Fruit fly (Drosophila melanogaster) whole organism, embryonic: ENCODE data around the gene her.

Source experiments
- Bgb ChIP-seq: fragments of 200-800 bp; sonication (Bioruptor generic); IDR thresholded peaks from 2 replicates; pipeline ENCODE4 v1.3.6; 2022; ENCODE audit warnings: missing biosample characterization, missing genetic modification characterization; ENCODE audit not compliant: partially characterized antibody
- CG10147 ChIP-seq: fragments of 200-800 bp; sonication (Bioruptor generic); optimal IDR thresholded peaks from 2 replicates; lab custom pipeline; 2019; ENCODE audit warnings: missing biosample characterization, mild to moderate bottlenecking, missing genetic modification characterization, moderate library complexity
- CG11456 ChIP-seq: fragments of 200-800 bp; sonication (Bioruptor generic); IDR thresholded peaks from 3 replicates; pipeline ENCODE4 v1.3.6; 2022; ENCODE audit warnings: missing biosample characterization, missing genetic modification characterization
- CG12391 ChIP-seq: fragments of 200-800 bp; sonication (Bioruptor generic); optimal IDR thresholded peaks from 3 replicates; lab custom pipeline; 2018; ENCODE audit warnings: missing biosample characterization, mild to moderate bottlenecking, missing genetic modification characterization, moderate library complexity
- CG14710 ChIP-seq: fragments of 200-800 bp; sonication (Bioruptor generic); optimal IDR thresholded peaks from 3 replicates; lab custom pipeline; 2019; ENCODE audit warnings: missing biosample characterization, mild to moderate bottlenecking, missing genetic modification characterization, moderate library complexity
- CG15011 ChIP-seq: fragments of 200-800 bp; sonication (Bioruptor generic); optimal IDR thresholded peaks from 3 replicates; lab custom pipeline; 2018; ENCODE audit warnings: missing biosample characterization, mild to moderate bottlenecking, missing genetic modification characterization
- CG17328 ChIP-seq: fragments of 200-800 bp; sonication (Bioruptor generic); IDR thresholded peaks from 2 replicates; pipeline ENCODE4 v1.3.6; 2022; ENCODE audit warnings: missing biosample characterization, missing genetic modification characterization
- CG2120 ChIP-seq: fragments of 200-800 bp; sonication (Bioruptor generic); optimal IDR thresholded peaks from 3 replicates; lab custom pipeline; 2016; ENCODE audit warnings: missing biosample characterization, missing genetic modification characterization
- CG2199 ChIP-seq: fragments of 200-800 bp; sonication (Bioruptor generic); IDR thresholded peaks from 3 replicates; pipeline ENCODE4 v1.3.6; 2022; ENCODE audit warnings: missing biosample characterization, missing genetic modification characterization
- CG2712 ChIP-seq: fragments of 200-800 bp; optimal IDR thresholded peaks from 3 replicates; lab custom pipeline; 2019; ENCODE audit warnings: missing biosample characterization, mild to moderate bottlenecking, missing genetic modification characterization, moderate library complexity
- CG3065 ChIP-seq: fragments of 200-800 bp; sonication (Bioruptor generic); optimal IDR thresholded peaks from 2 replicates; lab custom pipeline; 2016; ENCODE audit warnings: missing biosample characterization, missing genetic modification characterization
- CG32532 ChIP-seq: fragments of 200-800 bp; sonication (Bioruptor generic); IDR thresholded peaks from 2 replicates; pipeline ENCODE4 v1.3.6; 2022; ENCODE audit warnings: missing biosample characterization, missing genetic modification characterization
- CG34422 ChIP-seq: fragments of 200-800 bp; sonication (Bioruptor generic); IDR thresholded peaks from 3 replicates; pipeline ENCODE4 v1.3.6; 2022; ENCODE audit warnings: missing biosample characterization, missing genetic modification characterization
- CG6654 ChIP-seq: fragments of 200-800 bp; sonication (Bioruptor generic); optimal IDR thresholded peaks from 2 replicates; lab custom pipeline; 2017; ENCODE audit warnings: missing biosample characterization, mild to moderate bottlenecking, missing genetic modification characterization
- CG7963 ChIP-seq: fragments of 200-800 bp; sonication (Bioruptor generic); IDR thresholded peaks from 3 replicates; pipeline ENCODE4 v1.3.6; 2022; ENCODE audit warnings: missing biosample characterization, missing genetic modification characterization; ENCODE audit not compliant: partially characterized antibody
- CG9609 ChIP-seq: fragments of 200-800 bp; sonication (Bioruptor generic); optimal IDR thresholded peaks from 3 replicates; lab custom pipeline; 2016; ENCODE audit warnings: missing biosample characterization, missing genetic modification characterization
- CG9817 ChIP-seq: fragments of 200-800 bp; sonication (Bioruptor generic); optimal IDR thresholded peaks from 2 replicates; lab custom pipeline; 2018; ENCODE audit warnings: missing biosample characterization, mild to moderate bottlenecking, missing genetic modification characterization, moderate library complexity
- D ChIP-seq, 2 experiments: fragments of 200-800 bp in 1 of 2; fragments of >200 bp in 1 of 2; sonication (Bioruptor generic) in 1 of 2; optimal IDR thresholded peaks; 2 replicates in 1 of 2; 3 replicates in 1 of 2; lab custom pipeline; 2017; ENCODE audit warnings: mild to moderate bottlenecking in 1 of 2, missing biosample characterization in 1 of 2, missing genetic modification characterization in 1 of 2, missing genetic modification reagents in 1 of 2
- Dll ChIP-seq: fragments of 200-800 bp; sonication (Bioruptor generic); IDR thresholded peaks from 4 replicates; pipeline ENCODE4 v1.3.6; 2022; ENCODE audit warnings: missing biosample characterization, missing genetic modification characterization; ENCODE audit not compliant: partially characterized antibody
- Drgx ChIP-seq: fragments of 200-800 bp; sonication (Bioruptor generic); IDR thresholded peaks from 2 replicates; pipeline ENCODE4 v1.3.6; 2022; ENCODE audit warnings: missing biosample characterization, missing genetic modification characterization
- E2f1 ChIP-seq: fragments of 200-800 bp; sonication (Bioruptor generic); IDR thresholded peaks from 2 replicates; pipeline ENCODE4 v1.3.6; 2022; ENCODE audit warnings: missing biosample characterization, missing genetic modification characterization
- Ets97D ChIP-seq: fragments of 200-800 bp; sonication (Bioruptor generic); optimal IDR thresholded peaks from 3 replicates; lab custom pipeline; 2016; ENCODE audit warnings: missing biosample characterization, missing genetic modification characterization
- Fer1 ChIP-seq: fragments of 200-800 bp; sonication (Bioruptor generic); optimal IDR thresholded peaks from 2 replicates; lab custom pipeline; 2017; ENCODE audit warnings: missing biosample characterization, mild to moderate bottlenecking, missing genetic modification characterization
- HLH4C ChIP-seq: fragments of 200-800 bp; sonication (Bioruptor generic); IDR thresholded peaks from 3 replicates; pipeline ENCODE4 v1.3.6; 2022; ENCODE audit warnings: missing biosample characterization, missing genetic modification characterization; ENCODE audit not compliant: partially characterized antibody
- Ptx1 ChIP-seq: fragments of 200-800 bp; sonication (Bioruptor generic); IDR thresholded peaks from 2 replicates; pipeline ENCODE4 v1.3.6; 2022; ENCODE audit warnings: missing biosample characterization, missing genetic modification characterization
- Rfx ChIP-seq: fragments of 200-800 bp; sonication (Bioruptor generic); IDR thresholded peaks from 2 replicates; pipeline ENCODE4 v1.3.6; 2022; ENCODE audit warnings: missing biosample characterization, missing genetic modification characterization
- Spps ChIP-seq: fragments of 200-800 bp; sonication (Bioruptor generic); optimal IDR thresholded peaks from 2 replicates; lab custom pipeline; 2018; ENCODE audit warnings: missing biosample characterization, mild to moderate bottlenecking, missing genetic modification characterization
- Usf ChIP-seq: fragments of 200-800 bp; sonication (Bioruptor generic); optimal IDR thresholded peaks from 2 replicates; lab custom pipeline; 2017; ENCODE audit warnings: missing genotype, missing biosample characterization, missing genetic modification characterization
- crol ChIP-seq: fragments of 200-800 bp; sonication (Bioruptor generic); IDR thresholded peaks from 2 replicates; pipeline ENCODE4 v1.3.6; 2022; ENCODE audit warnings: missing biosample characterization, missing genetic modification characterization
- crp ChIP-seq, 2 experiments: fragments of 200-800 bp; sonication (Bioruptor generic); optimal IDR thresholded peaks; 2 replicates in 1 of 2; 3 replicates in 1 of 2; lab custom pipeline; 2017; ENCODE audit warnings: missing biosample characterization in 2 of 2, missing genetic modification characterization in 2 of 2, mild to moderate bottlenecking in 1 of 2, moderate library complexity in 1 of 2
- cwo ChIP-seq: fragments of 200-800 bp; sonication (Bioruptor generic); optimal IDR thresholded peaks from 3 replicates; lab custom pipeline; 2017; ENCODE audit warnings: missing biosample characterization, missing genetic modification characterization, mild to moderate bottlenecking, moderate library complexity, missing genetic modification reagents
- fu2 ChIP-seq: fragments of 200-800 bp; sonication (Bioruptor generic); optimal IDR thresholded peaks from 2 replicates; lab custom pipeline; 2016; ENCODE audit warnings: missing biosample characterization, missing genetic modification characterization
- gro ChIP-seq: fragments of 200-800 bp; sonication (Bioruptor generic); optimal IDR thresholded peaks from 2 replicates; lab custom pipeline; 2016; ENCODE audit warnings: missing biosample characterization, missing genetic modification characterization
- hb ChIP-seq: fragments of 200-800 bp; sonication (Bioruptor generic); IDR thresholded peaks from 3 replicates; pipeline ENCODE4 v1.3.6; 2022; ENCODE audit warnings: missing biosample characterization, missing genetic modification characterization; ENCODE audit not compliant: partially characterized antibody
- her ChIP-seq: fragments of 200-800 bp; sonication (Bioruptor generic); optimal IDR thresholded peaks from 2 replicates; lab custom pipeline; 2016; ENCODE audit warnings: missing biosample characterization, missing genetic modification characterization
- kay ChIP-seq: fragments of 200-800 bp; sonication (Bioruptor generic); optimal IDR thresholded peaks from 2 replicates; lab custom pipeline; 2016; ENCODE audit warnings: missing biosample characterization, missing genetic modification characterization
- lov ChIP-seq, 2 experiments: fragments of 200-800 bp in 1 of 2; fragments of >200 bp in 1 of 2; sonication (Bioruptor generic) in 1 of 2; IDR thresholded peaks in 1 of 2; optimal IDR thresholded peaks in 1 of 2; 2 replicates in 1 of 2; 3 replicates in 1 of 2; pipeline versions ENCODE4 v1.3.6 to Lab custom; 2017 to 2022; ENCODE audit warnings: missing biosample characterization in 1 of 2, missing genetic modification characterization in 1 of 2
- p53 ChIP-seq: fragments of 200-800 bp; sonication (Bioruptor generic); optimal IDR thresholded peaks from 2 replicates; lab custom pipeline; 2016; ENCODE audit warnings: missing biosample characterization, missing genetic modification characterization
- pb ChIP-seq: fragments of 200-800 bp; sonication (Bioruptor generic); optimal IDR thresholded peaks from 3 replicates; lab custom pipeline; 2016; ENCODE audit warnings: missing biosample characterization, missing genetic modification characterization
- prd ChIP-seq, 3 experiments: fragments of >200 bp in 2 of 3; fragments of 200-800 bp in 1 of 3; sonication (Bioruptor generic) in 1 of 3; optimal IDR thresholded peaks in 2 of 3; IDR thresholded peaks in 1 of 3; 2 replicates in 2 of 3; 3 replicates in 1 of 3; pipeline versions ENCODE4 v1.3.6 to Lab custom; 2017 to 2022; ENCODE audit warnings: missing biosample characterization in 1 of 3, missing genetic modification characterization in 1 of 3
- slbo ChIP-seq: fragments of 200-800 bp; sonication (Bioruptor generic); IDR thresholded peaks from 2 replicates; pipeline ENCODE4 v1.3.6; 2022; ENCODE audit warnings: missing biosample characterization, missing genetic modification characterization
- stwl ChIP-seq: fragments of 200-800 bp; sonication (Bioruptor generic); optimal IDR thresholded peaks from 3 replicates; lab custom pipeline; 2018; ENCODE audit warnings: missing biosample characterization, mild to moderate bottlenecking, missing genetic modification characterization, moderate library complexity
- tin ChIP-seq: fragments of 200-800 bp; sonication (Bioruptor generic); optimal IDR thresholded peaks from 3 replicates; lab custom pipeline; 2016; ENCODE audit warnings: missing biosample characterization, missing genetic modification characterization
- trh ChIP-seq: fragments of 200-800 bp; sonication (Bioruptor generic); optimal IDR thresholded peaks from 2 replicates; lab custom pipeline; 2016; ENCODE audit warnings: missing biosample characterization, missing genetic modification characterization
- unc-4 ChIP-seq: fragments of 200-800 bp; sonication (Bioruptor generic); IDR thresholded peaks from 2 replicates; pipeline ENCODE4 v1.3.6; 2022; ENCODE audit warnings: missing biosample characterization, missing genetic modification characterization; ENCODE audit not compliant: partially characterized antibody
- unpg ChIP-seq: fragments of 200-800 bp; sonication (Bioruptor generic); optimal IDR thresholded peaks from 3 replicates; lab custom pipeline; 2018; ENCODE audit warnings: missing biosample characterization, mild to moderate bottlenecking, missing genetic modification characterization, moderate library complexity
- vvl ChIP-seq: fragments of 200-800 bp; sonication (Bioruptor generic); IDR thresholded peaks from 2 replicates; pipeline ENCODE4 v1.3.6; 2022; ENCODE audit warnings: missing biosample characterization, missing genetic modification characterization
- zfh1 ChIP-seq: fragments of 200-800 bp; sonication (Bioruptor generic); IDR thresholded peaks from 3 replicates; pipeline ENCODE4 v1.3.6; 2022; ENCODE audit warnings: missing biosample characterization, missing genetic modification characterization

her gene

dm6 chr2L:16727578-16728023, 50.6 kb downstream of the her start, which contains the start of gene VhaSFD (continued):
- TF ChIP-seq CG32532 (GFP tag; lab: Robert Waterston, UW) (0 out of 2 replicates have a peak, but pooled peaks have one; percentile 14), CG12391 (tag; lab: Kevin White, UChicago) (peak; percentile 44), CG17328 (GFP tag; lab: Robert Waterston, UW) (0 out of 2 replicates have a peak, but pooled peaks have one; percentile 7), fu2 (GFP tag; lab: Kevin White, UChicago) (peak; percentile 34), kay (GFP tag; lab: Kevin White, UChicago) (peak; percentile 2), unpg (peak; percentile 5), her (GFP tag; lab: Kevin White, UChicago) (peak; percentile 6), slbo (peak; percentile 35; the same call in 1 of the 2 replicates), Dll (GFP tag; lab: Robert Waterston, UW) (peak; percentile 69), trh (GFP tag; lab: Kevin White, UChicago) (no peak), CG15011 (GFP tag; lab: Kevin White, UChicago) (no peak), E2f1 (GFP tag; lab: Robert Waterston, UW) (no peak), Usf (peak; percentile 29), unc-4 (GFP tag; lab: Robert Waterston, UW) (peak; percentile 75), CG9817 (tag; lab: Kevin White, UChicago) (no peak), CG2120 (peak; percentile 19), CG34422 (GFP tag; lab: Robert Waterston, UW) (peak; percentile 71; the same call in 1 of the 3 replicates), stwl (tag; lab: Kevin White, UChicago) (peak; percentile 84), prd (optimal IDR thresholded peaks at IDR 0.05; lab: Kevin White, UChicago) (no peak), prd (GFP tag; IDR thresholded peaks at IDR 0.05; lab: Robert Waterston, UW) (0 out of 3 replicates have a peak, but pooled peaks have one; percentile 5), CG11456 (GFP tag; lab: Robert Waterston, UW) (peak; percentile 57; the same call in 1 of the 3 replicates), tin (peak; percentile 5), HLH4C (GFP tag; lab: Robert Waterston, UW) (peak; percentile 68), Ptx1 (GFP tag; lab: Robert Waterston, UW) (no peak), CG9609 (GFP tag; lab: Kevin White, UChicago) (no peak), gro (GFP tag; lab: Kevin White, UChicago) (peak; percentile 10), CG14710 (tag; lab: Kevin White, UChicago) (peak; percentile 58), crol (GFP tag; lab: Robert Waterston, UW) (peak; percentile 91), CG10147 (peak; percentile 19), CG6654 (GFP tag; lab: Kevin White, UChicago) (no peak), crp (GFP tag; optimal IDR thresholded peaks at IDR 0.05; lab: Kevin White, UChicago) (peak in 1 of 2 experiments; percentile 78), CG2712 (tag; lab: Kevin White, UChicago) (peak; percentile 62), Drgx (GFP tag; lab: Robert Waterston, UW) (peak; percentile 38; the same call in 1 of the 2 replicates), CG7963 (peak; percentile 65), hb (GFP tag; lab: Robert Waterston, UW) (peak; percentile 50; the same call in 1 of the 3 replicates), CG3065 (no peak), Rfx (GFP tag; lab: Robert Waterston, UW) (peak; percentile 59; the same call in 1 of the 2 replicates), vvl (GFP tag; lab: Robert Waterston, UW) (0 out of 2 replicates have a peak, but pooled peaks have one; percentile 48), CG2199 (no peak), cwo (GFP tag; lab: Kevin White, UChicago) (peak; percentile 62), zfh1 (GFP tag; lab: Robert Waterston, UW) (peak; percentile 50; the same call in 2 of the 3 replicates), D (optimal IDR thresholded peaks at IDR 0.05; lab: Kevin White, UChicago) (no peak), D (GFP tag; optimal IDR thresholded peaks at IDR 0.05; lab: Kevin White, UChicago) (no peak), Spps (tag; lab: Kevin White, UChicago) (no peak), p53 (GFP tag; lab: Kevin White, UChicago) (no peak), Ets97D (GFP tag; lab: Kevin White, UChicago) (peak; percentile 40), Fer1 (GFP tag; lab: Kevin White, UChicago) (peak; percentile 65), Bgb (GFP tag; lab: Robert Waterston, UW) (peak; percentile 83), lov (optimal IDR thresholded peaks at IDR 0.05; lab: Kevin White, UChicago) (no peak), lov (GFP tag; IDR thresholded peaks at IDR 0.05; lab: Robert Waterston, UW) (no peak), pb (GFP tag; lab: Kevin White, UChicago) (no peak)
